Worm (Caenorhabditis elegans) whole organism, L1 larva: ENCODE results near the gene exos-2.

ENCODE experiments used
- C04F5.9 ChIP-seq: sonication (generic microtip); optimal IDR thresholded peaks from 2 replicates; lab custom pipeline; 2016; ENCODE audit warnings: missing genetic modification characterization, missing compliant biosample characterization
- C34B4.2 ChIP-seq: sonication (generic microtip); optimal IDR thresholded peaks from 2 replicates; lab custom pipeline; 2017; ENCODE audit warnings: mild to moderate bottlenecking, missing genetic modification characterization, missing compliant biosample characterization
- F16B12.6 ChIP-seq: fragments of 150-350 bp; optimal IDR thresholded peaks from 2 replicates; lab custom pipeline; 2014; ENCODE audit warnings: missing biosample characterization, missing genetic modification characterization
- aha-1 ChIP-seq: fragments of 150-350 bp; optimal IDR thresholded peaks from 2 replicates; lab custom pipeline; 2014; ENCODE audit warnings: missing biosample characterization, missing genetic modification characterization
- ceh-8 ChIP-seq: fragments of 200-800 bp; sonication (Bioruptor generic); optimal IDR thresholded peaks from 2 replicates; lab custom pipeline; 2018; ENCODE audit warnings: mild to moderate bottlenecking, missing genetic modification characterization, moderate library complexity, missing compliant biosample characterization
- ceh-88 ChIP-seq: fragments of 200-800 bp; sonication (Bioruptor generic); IDR thresholded peaks from 2 replicates; pipeline ENCODE4 v1.3.6; 2022; ENCODE audit warnings: missing genetic modification characterization, missing compliant biosample characterization
- ceh-90 ChIP-seq: sonication (generic microtip); optimal IDR thresholded peaks from 2 replicates; lab custom pipeline; 2016; ENCODE audit warnings: missing genetic modification characterization, missing compliant biosample characterization
- ces-1 ChIP-seq: fragments of 150-350 bp; optimal IDR thresholded peaks from 2 replicates; lab custom pipeline; 2014; ENCODE audit warnings: missing biosample characterization, missing genetic modification reagents, missing genetic modification characterization
- dpl-1 ChIP-seq, 3 experiments: fragments of 150-350 bp in 2 of 3; sonication (generic microtip) in 1 of 3; optimal IDR thresholded peaks; 2 replicates each; lab custom pipeline; 2014 to 2017; ENCODE audit warnings: missing biosample characterization in 3 of 3, missing genetic modification characterization in 3 of 3, missing genetic modification reagents in 3 of 3
- efl-1 ChIP-seq, 4 experiments: fragments of 150-350 bp; optimal IDR thresholded peaks in 3 of 4; peaks in 1 of 4; 1 replicate in 1 of 4; 2 replicates in 3 of 4; lab custom pipeline; 2014; ENCODE audit warnings: missing biosample characterization in 2 of 4, missing genetic modification characterization in 2 of 4, missing genetic modification reagents in 2 of 4
- efl-3 ChIP-seq: fragments of 200-800 bp; sonication (Bioruptor generic); optimal IDR thresholded peaks from 2 replicates; lab custom pipeline; 2018; ENCODE audit warnings: mild to moderate bottlenecking, missing genetic modification characterization, missing compliant biosample characterization
- egl-13 ChIP-seq: sonication (generic microtip); optimal IDR thresholded peaks from 2 replicates; lab custom pipeline; 2016; ENCODE audit warnings: missing genotype, missing genetic modification reagents, missing genetic modification characterization, missing compliant biosample characterization
- egl-27 ChIP-seq, 2 experiments: fragments of 150-350 bp in 1 of 2; sonication (generic microtip); optimal IDR thresholded peaks; 3 replicates each; lab custom pipeline; 2017 to 2018; ENCODE audit warnings: missing biosample characterization in 2 of 2, missing genetic modification characterization in 2 of 2, missing genetic modification reagents in 2 of 2
- elt-2 ChIP-seq: sonication (generic microtip); optimal IDR thresholded peaks from 2 replicates; lab custom pipeline; 2016; ENCODE audit warnings: missing genetic modification characterization, mild to moderate bottlenecking, inconsistent platforms, missing compliant biosample characterization, missing genetic modification reagents
- elt-3 ChIP-seq, 6 experiments: fragments of 150-350 bp in 1 of 6; sonication (generic microtip); optimal IDR thresholded peaks; 2 replicates each; lab custom pipeline; 2017 to 2018; ENCODE audit warnings: missing biosample characterization in 6 of 6, missing genetic modification characterization in 6 of 6, inconsistent platforms in 1 of 6
- ets-5 ChIP-seq: fragments of 200-800 bp; sonication (Bioruptor generic); IDR thresholded peaks from 2 replicates; pipeline ENCODE4 v1.3.6; 2022; ENCODE audit warnings: missing genetic modification characterization, missing compliant biosample characterization
- fkh-10 ChIP-seq: sonication (generic microtip); optimal IDR thresholded peaks from 2 replicates; lab custom pipeline; 2017; ENCODE audit warnings: missing biosample characterization, missing genetic modification reagents, missing genetic modification characterization
- fkh-4 ChIP-seq: sonication (generic microtip); optimal IDR thresholded peaks from 2 replicates; lab custom pipeline; 2016; ENCODE audit warnings: missing compliant biosample characterization, missing genetic modification characterization, borderline replicate concordance
- grh-1 ChIP-seq: fragments of 200-800 bp; sonication (Bioruptor generic); IDR thresholded peaks from 2 replicates; pipeline ENCODE4 v1.3.6; 2022; ENCODE audit warnings: missing genetic modification reagents, missing genetic modification characterization, missing compliant biosample characterization
- hlh-17 ChIP-seq: fragments of 200-800 bp; sonication (Bioruptor generic); optimal IDR thresholded peaks from 2 replicates; lab custom pipeline; 2018; ENCODE audit warnings: missing genetic modification characterization, mild to moderate bottlenecking, missing compliant biosample characterization, moderate library complexity, borderline replicate concordance
- hlh-4 ChIP-seq: sonication (generic microtip); optimal IDR thresholded peaks from 2 replicates; lab custom pipeline; 2016; ENCODE audit warnings: mild to moderate bottlenecking, missing genetic modification characterization, missing compliant biosample characterization
- hpl-2 ChIP-seq: fragments of 150-350 bp; optimal IDR thresholded peaks from 2 replicates; lab custom pipeline; 2014; ENCODE audit warnings: missing biosample characterization, missing genetic modification reagents, missing genetic modification characterization
- irx-1 ChIP-seq: sonication (generic microtip); optimal IDR thresholded peaks from 2 replicates; lab custom pipeline; 2016; ENCODE audit warnings: missing genetic modification characterization, missing compliant biosample characterization
- isw-1 ChIP-seq: fragments of 200-800 bp; sonication (Bioruptor generic); IDR thresholded peaks from 2 replicates; pipeline ENCODE4 v1.3.6; 2022; ENCODE audit warnings: missing genetic modification characterization, missing compliant biosample characterization
- jun-1 ChIP-seq: fragments of 150-350 bp; optimal IDR thresholded peaks from 2 replicates; lab custom pipeline; 2014; ENCODE audit warnings: missing biosample characterization, missing genetic modification reagents, missing genetic modification characterization
- lin-14 ChIP-seq: fragments of 200-800 bp; sonication (Bioruptor generic); optimal IDR thresholded peaks from 2 replicates; lab custom pipeline; 2018; ENCODE audit warnings: mild to moderate bottlenecking, missing genetic modification characterization, moderate library complexity, missing compliant biosample characterization
- lin-15B ChIP-seq: fragments of 150-350 bp; sonication (generic microtip); optimal IDR thresholded peaks from 3 replicates; lab custom pipeline; 2014; ENCODE audit warnings: missing biosample characterization, missing genetic modification characterization
- lin-35 ChIP-seq, 2 experiments: fragments of 150-350 bp; optimal IDR thresholded peaks; 2 replicates each; lab custom pipeline; 2014; ENCODE audit warnings: missing biosample characterization in 2 of 2, missing genetic modification characterization in 2 of 2, missing genetic modification reagents in 2 of 2
- mab-9 ChIP-seq: fragments of 200-800 bp; sonication (Bioruptor generic); IDR thresholded peaks from 2 replicates; pipeline ENCODE4 v1.3.6; 2022; ENCODE audit warnings: missing genetic modification reagents, missing genetic modification characterization, missing compliant biosample characterization
- mef-2 ChIP-seq: fragments of 150-350 bp; optimal IDR thresholded peaks from 2 replicates; lab custom pipeline; 2014; ENCODE audit warnings: missing biosample characterization, missing genetic modification characterization
- mep-1 ChIP-seq: fragments of 150-350 bp; optimal IDR thresholded peaks from 2 replicates; lab custom pipeline; 2014; ENCODE audit warnings: missing biosample characterization, missing genetic modification characterization
- nhr-19 ChIP-seq: fragments of 200-800 bp; sonication (Bioruptor generic); conservative IDR thresholded peaks from 2 replicates; pipeline ENCODE4 v1.3.6; 2022; ENCODE audit warnings: missing genetic modification characterization, missing compliant biosample characterization
- nhr-20 ChIP-seq: sonication (generic microtip); optimal IDR thresholded peaks from 2 replicates; lab custom pipeline; 2016; ENCODE audit warnings: mild to moderate bottlenecking, missing genetic modification characterization, missing compliant biosample characterization
- nhr-237 ChIP-seq: fragments of 150-350 bp; optimal IDR thresholded peaks from 2 replicates; lab custom pipeline; 2014; ENCODE audit warnings: missing biosample characterization, missing genetic modification characterization
- nhr-28 ChIP-seq: fragments of 150-350 bp; optimal IDR thresholded peaks from 2 replicates; lab custom pipeline; 2014; ENCODE audit warnings: missing biosample characterization, missing genetic modification characterization
- nhr-47 ChIP-seq: sonication (generic microtip); optimal IDR thresholded peaks from 2 replicates; lab custom pipeline; 2016; ENCODE audit warnings: mild to moderate bottlenecking, missing genetic modification characterization, moderate library complexity, missing compliant biosample characterization
- nhr-71 ChIP-seq: sonication (generic microtip); optimal IDR thresholded peaks from 2 replicates; lab custom pipeline; 2016; ENCODE audit warnings: mild to moderate bottlenecking, missing genetic modification characterization, moderate library complexity, missing compliant biosample characterization
- nhr-76 ChIP-seq: sonication (generic microtip); optimal IDR thresholded peaks from 2 replicates; lab custom pipeline; 2017; ENCODE audit warnings: missing biosample characterization, missing genetic modification characterization
- nhr-84 ChIP-seq: sonication (generic microtip); optimal IDR thresholded peaks from 2 replicates; lab custom pipeline; 2017; ENCODE audit warnings: missing biosample characterization, missing genetic modification characterization
- nhr-85 ChIP-seq: sonication (generic microtip); peaks from one replicate; lab custom pipeline; 2016; ENCODE audit warnings: missing genetic modification characterization, inconsistent platforms, missing compliant biosample characterization
- nhr-90 ChIP-seq: sonication (generic microtip); optimal IDR thresholded peaks from 2 replicates; lab custom pipeline; 2016; ENCODE audit warnings: mild to moderate bottlenecking, missing genetic modification characterization, missing compliant biosample characterization; ENCODE audit not compliant: poor library complexity
- pax-3 ChIP-seq: fragments of 200-800 bp; sonication (Bioruptor generic); optimal IDR thresholded peaks from 2 replicates; lab custom pipeline; 2018; ENCODE audit warnings: mild to moderate bottlenecking, missing genetic modification characterization, moderate library complexity, missing compliant biosample characterization
- pqm-1 ChIP-seq: sonication (generic microtip); optimal IDR thresholded peaks from 3 replicates; lab custom pipeline; 2017; ENCODE audit warnings: missing biosample characterization, missing genetic modification characterization
- sox-4 ChIP-seq: sonication (generic microtip); optimal IDR thresholded peaks from 2 replicates; lab custom pipeline; 2016; ENCODE audit warnings: missing genetic modification characterization, missing compliant biosample characterization
- swsn-7 ChIP-seq: sonication (generic microtip); optimal IDR thresholded peaks from 2 replicates; lab custom pipeline; 2016; ENCODE audit warnings: missing genetic modification characterization, missing compliant biosample characterization
- tbx-2 ChIP-seq: sonication (generic microtip); optimal IDR thresholded peaks from 2 replicates; lab custom pipeline; 2016; ENCODE audit warnings: missing genetic modification characterization, missing compliant biosample characterization
- unc-30 ChIP-seq: sonication (generic microtip); optimal IDR thresholded peaks from 2 replicates; lab custom pipeline; 2017; ENCODE audit warnings: missing biosample characterization, missing genetic modification characterization
- unc-98 ChIP-seq: fragments of 200-800 bp; sonication (Bioruptor generic); IDR thresholded peaks from 2 replicates; pipeline ENCODE4 v1.3.6; 2022; ENCODE audit warnings: missing genetic modification characterization, missing compliant biosample characterization
- xbp-1 ChIP-seq: sonication (generic microtip); optimal IDR thresholded peaks from 2 replicates; lab custom pipeline; 2016; ENCODE audit warnings: missing genetic modification characterization, missing compliant biosample characterization
- zip-4 ChIP-seq: fragments of 200-800 bp; sonication (Bioruptor generic); optimal IDR thresholded peaks from 2 replicates; lab custom pipeline; 2018; ENCODE audit warnings: mild to moderate bottlenecking, missing genetic modification characterization, moderate library complexity, missing compliant biosample characterization
- ztf-11 ChIP-seq, 2 experiments: sonication (generic microtip); optimal IDR thresholded peaks; 2 replicates each; lab custom pipeline; 2016 to 2017; ENCODE audit warnings: missing genetic modification characterization in 2 of 2, missing biosample characterization in 1 of 2, missing compliant biosample characterization in 1 of 2
- ztf-4 ChIP-seq: fragments of 150-350 bp; optimal IDR thresholded peaks from 2 replicates; lab custom pipeline; 2014; ENCODE audit warnings: missing biosample characterization, missing genetic modification characterization

The exos-2 gene

DNA sequence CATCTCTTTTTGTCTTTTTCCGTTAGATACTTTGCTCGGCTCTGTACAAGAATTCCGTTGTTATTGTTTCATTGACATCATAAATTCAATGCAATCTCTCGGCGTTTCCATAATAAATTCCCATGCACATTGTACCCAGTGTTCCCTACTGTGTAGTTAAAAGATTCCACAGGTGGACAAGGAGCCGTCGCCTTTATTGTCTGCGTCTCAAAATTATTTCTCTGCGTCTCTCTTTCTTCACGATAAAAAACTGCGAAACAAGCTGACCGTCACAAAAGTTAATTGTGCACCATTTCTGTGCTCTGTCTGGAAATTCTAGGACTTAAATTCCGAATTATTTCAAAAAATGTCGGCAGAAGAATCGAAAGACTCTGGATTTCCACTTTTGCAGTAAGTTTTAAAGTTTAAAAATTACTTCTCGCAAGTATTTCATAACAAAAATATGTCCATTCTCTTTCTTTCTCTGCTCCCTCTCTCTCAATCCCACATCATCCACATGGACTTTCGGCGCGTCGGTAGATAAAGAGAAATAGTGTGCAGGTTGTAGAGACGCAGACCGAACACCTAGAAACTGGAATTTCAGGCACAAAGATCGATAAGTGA, 26.8 kb downstream of the exos-2 start (continued):
- TF ChIP-seq pqm-1 = no peak
- peak; percentile 37 for TF ChIP-seq zip-4
- TF ChIP-seq mef-2 = no peak
- TF ChIP-seq pax-3 (tag; lab: Kevin White, UChicago) = no peak
- no peak for TF ChIP-seq hlh-4 (tag; lab: Kevin White, UChicago)
- peak; percentile 53 for TF ChIP-seq lin-14 (GFP tag; lab: Kevin White, UChicago)
- TF ChIP-seq nhr-84 (tag; lab: Kevin White, UChicago) = no peak
- peak; percentile 63 for TF ChIP-seq nhr-20 (tag; lab: Kevin White, UChicago)
- TF ChIP-seq mab-9 (GFP tag; lab: Robert Waterston, UW) = no peak
- no peak for TF ChIP-seq unc-30 (tag; lab: Kevin White, UChicago)
- TF ChIP-seq egl-13 = no peak
- TF ChIP-seq fkh-10 (GFP tag; lab: Kevin White, UChicago) = no peak
- TF ChIP-seq hlh-17 = no peak
- no peak for TF ChIP-seq xbp-1
- no peak for TF ChIP-seq unc-98 (GFP tag; lab: Robert Waterston, UW)
- TF ChIP-seq ceh-90 (tag; lab: Kevin White, UChicago) = no peak
- peak in 1 of 3 experiments; percentile 21 for TF ChIP-seq dpl-1 (GFP tag; optimal IDR thresholded peaks at IDR 0.05; lab: Kevin White, UChicago)
- TF ChIP-seq irx-1 (tag; lab: Kevin White, UChicago) = peak; percentile 7
- peak; percentile 3 for TF ChIP-seq jun-1 (tag; lab: Kevin White, UChicago)
- TF ChIP-seq grh-1 = no peak
- TF ChIP-seq hpl-2 (GFP tag; lab: Kevin White, UChicago) = no peak
- 0 out of 2 replicates have a peak, but pooled peaks have one; percentile 27 for TF ChIP-seq ets-5 (GFP tag; lab: Robert Waterston, UW)
- no peak for TF ChIP-seq tbx-2 (tag; lab: Kevin White, UChicago)
- no peak for TF ChIP-seq lin-15B
- no peak for TF ChIP-seq elt-3 (tag; optimal IDR thresholded peaks at IDR 0.05; lab: Kevin White, UChicago)
- TF ChIP-seq isw-1 (GFP tag; lab: Robert Waterston, UW) = no peak
- TF ChIP-seq sox-4 (tag; lab: Kevin White, UChicago) = no peak
- TF ChIP-seq fkh-4 (tag; lab: Kevin White, UChicago) = no peak
- TF ChIP-seq swsn-7 = no peak
- no peak for TF ChIP-seq nhr-237 (tag; lab: Kevin White, UChicago)
- no peak for TF ChIP-seq F16B12.6 (tag; lab: Kevin White, UChicago)
- TF ChIP-seq nhr-28 (tag; lab: Kevin White, UChicago) = no peak
- TF ChIP-seq C34B4.2 = no peak
- TF ChIP-seq nhr-90 (tag; lab: Kevin White, UChicago) = no peak
- TF ChIP-seq ceh-88 (GFP tag; lab: Robert Waterston, UW) = no peak
- TF ChIP-seq nhr-47 (tag; lab: Kevin White, UChicago) = no peak
- peak in 1 of 2 experiments; percentile 10 for TF ChIP-seq lin-35 (GFP tag; optimal IDR thresholded peaks at IDR 0.05; lab: Kevin White, UChicago)
- TF ChIP-seq nhr-76 (tag; lab: Kevin White, UChicago) = no peak
- no peak for TF ChIP-seq ztf-4
- TF ChIP-seq nhr-85 (tag; lab: Kevin White, UChicago) = no peak
- TF ChIP-seq nhr-19 = 0 out of 2 replicates have a peak, but pooled peaks have one; percentile 12
- no peak for TF ChIP-seq efl-3 (GFP tag; lab: Kevin White, UChicago)
- TF ChIP-seq ceh-8 = no peak
- TF ChIP-seq C04F5.9 (tag; lab: Kevin White, UChicago) = no peak
- no peak for TF ChIP-seq egl-27 (tag; optimal IDR thresholded peaks at IDR 0.05; lab: Kevin White, UChicago)
- no peak for TF ChIP-seq ces-1 (GFP tag; lab: Kevin White, UChicago)
- TF ChIP-seq aha-1 (tag; lab: Kevin White, UChicago) = no peak
- peak; percentile 42 for TF ChIP-seq elt-2 (tag; lab: Kevin White, UChicago)
- no peak for TF ChIP-seq ztf-11 (tag; optimal IDR thresholded peaks at IDR 0.05; lab: Kevin White, UChicago)
- peak; percentile 41 to 45 for TF ChIP-seq efl-1 (optimal IDR thresholded peaks at IDR 0.05; lab: Kevin White, UChicago)
- TF ChIP-seq efl-1 (GFP tag; optimal IDR thresholded peaks at IDR 0.05 in 1 of 2; lab: Kevin White, UChicago) = peak; percentile 2 to 8
- peak; percentile 3 for TF ChIP-seq mep-1 (tag; lab: Kevin White, UChicago)
- peak; percentile 40 for TF ChIP-seq nhr-71
